Worm (Caenorhabditis elegans) whole organism, young adult: ENCODE measurements around the gene C08A9.10.

ENCODE experiments used
- F23B12.7 ChIP-seq: sonication (generic microtip); optimal IDR thresholded peaks from 2 replicates; lab custom pipeline; 2017; ENCODE audit warnings: missing genetic modification characterization, mild to moderate bottlenecking, missing compliant biosample characterization, antibody characterized with exemption, moderate library complexity; ENCODE audit not compliant: insufficient read depth
- K12H6.12 ChIP-seq: fragments of 200-800 bp; sonication (Bioruptor generic); optimal IDR thresholded peaks from 2 replicates; lab custom pipeline; 2018; ENCODE audit warnings: mild to moderate bottlenecking, missing genetic modification characterization, missing compliant biosample characterization
- Y56A3A.18 ChIP-seq: fragments of 200-800 bp; sonication (Bioruptor generic); IDR thresholded peaks from 2 replicates; pipeline ENCODE4 v1.3.6; 2022; ENCODE audit warnings: missing genetic modification reagents, missing genetic modification characterization, missing compliant biosample characterization
- sptf-2 ChIP-seq: fragments of 200-800 bp; sonication (Bioruptor generic); optimal IDR thresholded peaks from 2 replicates; lab custom pipeline; 2018; ENCODE audit warnings: mild to moderate bottlenecking, missing genetic modification characterization, missing compliant biosample characterization

DNA sequence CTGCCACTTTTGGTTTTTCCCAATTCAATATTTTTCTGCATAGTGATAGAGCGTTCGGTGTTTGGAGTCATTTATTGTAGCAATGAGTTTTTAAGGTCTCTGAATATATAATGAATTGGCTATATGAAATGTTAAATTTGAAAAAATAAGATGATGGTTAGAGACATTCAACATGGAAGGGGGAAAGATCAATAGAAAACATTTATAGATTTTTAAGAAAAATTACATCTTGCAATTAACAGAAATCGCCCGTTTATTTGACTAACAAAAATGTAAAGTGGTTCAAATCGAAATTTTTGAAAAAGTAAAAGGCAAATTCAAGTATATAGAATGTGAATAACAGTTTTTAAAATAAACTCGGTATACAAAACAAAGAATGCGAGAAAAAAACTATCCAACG lies 29.6 kb downstream of the C08A9.10 start, which contains the start of gene lido-5:
- TF ChIP-seq F23B12.7 (tag; lab: Kevin White, UChicago) = no peak
- TF ChIP-seq sptf-2 = no peak
- TF ChIP-seq K12H6.12 (tag; lab: Kevin White, UChicago) = no peak
- no peak for TF ChIP-seq Y56A3A.18 (GFP tag; lab: Robert Waterston, UW)
